Fruit fly (Drosophila melanogaster): ENCODE measurements around the gene Tb.

- TF ChIP-seq Abd-B (GFP tag; optimal IDR thresholded peaks at IDR 0.05) = no peak
- no peak for TF ChIP-seq Hnf4 (GFP tag; optimal IDR thresholded peaks at IDR 0.05)
- TF ChIP-seq sv (GFP tag; optimal IDR thresholded peaks at IDR 0.05) = no peak
Observed at dm6 chr3R:26700125-26700524, 43.9 kb downstream of the Tb start.
